Worm (Caenorhabditis elegans): ENCODE data around the gene T05A7.11.

T05A7.11 gene

DNA sequence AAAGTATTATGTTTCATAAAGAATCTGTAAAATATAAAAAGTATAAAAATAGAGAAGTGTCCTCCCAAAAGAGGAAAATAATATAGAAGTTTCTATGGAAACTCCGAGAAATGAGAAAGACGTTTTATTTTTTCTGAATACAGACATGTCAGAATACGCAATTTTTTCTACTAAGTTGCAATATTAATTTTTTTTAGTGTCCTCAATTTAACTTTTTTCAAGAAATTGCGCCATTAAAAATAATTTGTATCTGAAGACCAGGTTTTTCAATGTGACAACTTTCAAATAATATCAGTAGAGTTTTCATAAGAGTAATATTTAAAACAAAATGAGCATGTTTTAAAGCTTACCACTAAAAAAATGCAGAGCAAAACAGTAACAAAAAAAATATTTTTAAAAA lies 2.3 kb upstream of the T05A7.11 start, which contains the start of gene fut-5:
fut-5 (minus strand) TSS at position 101 of the 400 bp plus-strand sequence.
- no peak for TF ChIP-seq scrt-1 (GFP tag; IDR thresholded peaks at IDR 0.05)
- TF ChIP-seq flt-1 (GFP tag; IDR thresholded peaks at IDR 0.05) = no peak
- TF ChIP-seq hmbx-1 (tag; optimal IDR thresholded peaks at IDR 0.05) = no peak
- TF ChIP-seq B0310.2 (tag; optimal IDR thresholded peaks at IDR 0.05) = no peak
- TF ChIP-seq F13C5.2 (tag; optimal IDR thresholded peaks at IDR 0.05) = no peak
- no peak for TF ChIP-seq ama-1 (optimal IDR thresholded peaks at IDR 0.05)

DNA sequence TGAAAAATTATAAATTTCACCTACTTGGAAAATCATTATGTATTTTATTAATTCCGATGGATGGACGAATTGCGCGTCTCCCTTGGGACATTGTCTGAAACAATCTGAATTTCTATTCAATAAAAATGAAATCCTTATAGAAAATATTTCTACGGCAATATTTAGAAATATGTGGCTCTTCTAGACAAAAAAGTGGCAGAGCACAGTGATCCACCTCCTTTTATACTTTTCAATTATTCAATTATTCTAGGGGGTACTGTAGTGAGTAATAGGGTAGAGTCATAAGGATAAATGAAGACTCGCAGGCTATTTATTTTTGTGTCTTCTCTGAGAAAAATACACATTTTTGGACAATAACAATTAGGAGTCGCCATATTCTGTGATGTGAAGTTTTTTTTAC lies 2.1 kb downstream of the T05A7.11 start, which contains the start of gene T05A7.12:
T05A7.12 (minus strand) TSS at position 101 of the 400 bp plus-strand sequence.
- TF ChIP-seq pes-1 (GFP tag; IDR thresholded peaks at IDR 0.05) (no peak), tbx-11 (GFP tag; IDR thresholded peaks at IDR 0.05) (no peak), hmbx-1 (tag; optimal IDR thresholded peaks at IDR 0.05) (no peak), flt-1 (GFP tag; IDR thresholded peaks at IDR 0.05) (no peak), B0310.2 (tag; optimal IDR thresholded peaks at IDR 0.05) (no peak), hmg-4 (GFP tag; optimal IDR thresholded peaks at IDR 0.05) (no peak), ets-7 (tag; optimal IDR thresholded peaks at IDR 0.05) (no peak)

DNA sequence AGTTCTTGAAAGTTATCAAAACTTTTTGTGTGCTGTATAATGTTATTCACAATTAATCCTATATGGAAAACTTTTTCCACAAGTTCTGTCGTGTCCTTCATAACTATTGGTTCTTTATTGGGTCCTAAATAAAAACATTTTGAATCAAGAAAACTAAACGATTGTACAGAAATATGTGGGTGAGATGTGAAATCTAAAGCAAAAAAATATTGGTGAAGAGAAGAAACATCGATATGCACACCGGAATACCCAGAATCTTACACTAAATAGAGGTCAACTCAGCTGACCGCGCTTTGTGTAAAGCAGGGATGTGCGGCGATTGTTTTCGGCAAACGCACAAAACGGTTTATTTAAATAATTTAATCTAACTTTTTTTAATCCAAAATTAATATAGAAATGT lies 4.0 kb downstream of the T05A7.11 start, which contains the start of gene T05A7.13:
T05A7.13 (minus strand) TSS at position 101 of the 400 bp plus-strand sequence.
- TF ChIP-seq ceh-13 (GFP tag; optimal IDR thresholded peaks at IDR 0.05) (no peak), hnd-1 (tag; optimal IDR thresholded peaks at IDR 0.05) (no peak), sea-1 (GFP tag; conservative IDR thresholded peaks at IDR 0.05) (no peak), F13C5.2 (tag; optimal IDR thresholded peaks at IDR 0.05) (no peak), tbx-11 (GFP tag; IDR thresholded peaks at IDR 0.05) (no peak), hmg-4 (GFP tag; optimal IDR thresholded peaks at IDR 0.05) (no peak), ceh-36 (tag; optimal IDR thresholded peaks at IDR 0.05) (no peak), ama-1 (optimal IDR thresholded peaks at IDR 0.05) (no peak), tbx-37 (GFP tag; conservative IDR thresholded peaks at IDR 0.05) (no peak), tra-4 (tag; optimal IDR thresholded peaks at IDR 0.05) (no peak), flt-1 (GFP tag; IDR thresholded peaks at IDR 0.05) (no peak), hmbx-1 (tag; optimal IDR thresholded peaks at IDR 0.05) (no peak), scrt-1 (GFP tag; IDR thresholded peaks at IDR 0.05) (no peak), aly-1 (tag; optimal IDR thresholded peaks at IDR 0.05) (no peak)

DNA sequence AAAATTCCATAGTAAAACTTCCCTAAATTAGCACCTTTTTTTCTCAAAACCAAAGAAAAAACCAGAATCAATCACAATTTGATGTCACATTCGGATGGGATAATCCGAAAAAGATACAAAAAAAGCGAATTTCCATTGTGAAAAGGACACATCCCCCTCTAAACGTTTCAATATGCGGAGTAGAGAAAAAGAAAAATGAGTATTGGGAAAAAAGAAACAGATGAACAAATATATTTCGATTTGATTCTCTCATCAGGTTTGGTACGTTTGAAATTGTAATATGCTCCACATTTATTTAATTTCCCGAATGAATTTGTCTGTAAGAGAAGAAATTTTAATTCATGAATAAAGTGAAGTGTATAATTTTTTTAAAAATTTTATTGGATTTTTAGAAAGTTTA lies 7.0 kb downstream of the T05A7.11 start:
- no peak for TF ChIP-seq hmg-4 (GFP tag; optimal IDR thresholded peaks at IDR 0.05)
- TF ChIP-seq tbx-11 (GFP tag; IDR thresholded peaks at IDR 0.05) = no peak
- TF ChIP-seq flt-1 (GFP tag; IDR thresholded peaks at IDR 0.05) = no peak
- TF ChIP-seq scrt-1 (GFP tag; IDR thresholded peaks at IDR 0.05) = no peak
- no peak for TF ChIP-seq hmbx-1 (tag; optimal IDR thresholded peaks at IDR 0.05)
- TF ChIP-seq B0310.2 (tag; optimal IDR thresholded peaks at IDR 0.05) = no peak
- TF ChIP-seq ceh-36 (tag; optimal IDR thresholded peaks at IDR 0.05) = no peak
- TF ChIP-seq ceh-13 (GFP tag; optimal IDR thresholded peaks at IDR 0.05) = no peak
- no peak for TF ChIP-seq hnd-1 (tag; optimal IDR thresholded peaks at IDR 0.05)
- no peak for TF ChIP-seq tbx-37 (GFP tag; conservative IDR thresholded peaks at IDR 0.05)
- TF ChIP-seq sea-1 (GFP tag; conservative IDR thresholded peaks at IDR 0.05) = no peak
- TF ChIP-seq aly-1 (tag; optimal IDR thresholded peaks at IDR 0.05) = no peak
- TF ChIP-seq ama-1 (optimal IDR thresholded peaks at IDR 0.05) = no peak
- TF ChIP-seq tra-4 (tag; optimal IDR thresholded peaks at IDR 0.05) = no peak
- TF ChIP-seq F13C5.2 (tag; optimal IDR thresholded peaks at IDR 0.05) = no peak
- TF ChIP-seq pes-1 (GFP tag; IDR thresholded peaks at IDR 0.05) = no peak
- TF ChIP-seq ets-7 (tag; optimal IDR thresholded peaks at IDR 0.05) = no peak

DNA sequence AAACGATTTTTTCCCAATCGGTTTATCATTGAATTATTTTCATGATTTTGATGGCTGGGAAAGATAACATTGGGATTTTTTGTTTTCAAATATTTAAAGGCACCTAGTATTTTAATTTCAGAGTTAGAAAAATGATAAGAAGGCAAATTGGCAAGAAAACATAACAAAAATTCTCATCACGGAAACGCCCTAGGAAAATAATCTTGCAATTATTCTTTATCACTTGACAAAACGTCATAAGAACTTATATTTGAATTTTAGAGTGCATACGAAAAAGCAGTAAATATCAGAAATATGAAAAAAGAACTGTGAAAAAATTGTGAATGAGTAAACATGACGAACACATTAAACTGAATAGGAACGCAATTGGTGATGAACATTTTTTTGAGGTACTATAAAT lies 7.9 kb downstream of the T05A7.11 start:
- no peak for TF ChIP-seq hnd-1 (tag; optimal IDR thresholded peaks at IDR 0.05)
- TF ChIP-seq tra-4 (tag; optimal IDR thresholded peaks at IDR 0.05) = no peak
- no peak for TF ChIP-seq sea-1 (GFP tag; conservative IDR thresholded peaks at IDR 0.05)
- no peak for TF ChIP-seq flt-1 (GFP tag; IDR thresholded peaks at IDR 0.05)
- TF ChIP-seq ceh-36 (tag; optimal IDR thresholded peaks at IDR 0.05) = no peak
- TF ChIP-seq ets-7 (tag; optimal IDR thresholded peaks at IDR 0.05) = no peak
- TF ChIP-seq aly-1 (tag; optimal IDR thresholded peaks at IDR 0.05) = no peak
- TF ChIP-seq tbx-11 (GFP tag; IDR thresholded peaks at IDR 0.05) = no peak
- no peak for TF ChIP-seq ama-1 (optimal IDR thresholded peaks at IDR 0.05)
- no peak for TF ChIP-seq hmg-4 (GFP tag; optimal IDR thresholded peaks at IDR 0.05)
- TF ChIP-seq tbx-37 (GFP tag; conservative IDR thresholded peaks at IDR 0.05) = no peak
- TF ChIP-seq ceh-13 (GFP tag; optimal IDR thresholded peaks at IDR 0.05) = no peak

DNA sequence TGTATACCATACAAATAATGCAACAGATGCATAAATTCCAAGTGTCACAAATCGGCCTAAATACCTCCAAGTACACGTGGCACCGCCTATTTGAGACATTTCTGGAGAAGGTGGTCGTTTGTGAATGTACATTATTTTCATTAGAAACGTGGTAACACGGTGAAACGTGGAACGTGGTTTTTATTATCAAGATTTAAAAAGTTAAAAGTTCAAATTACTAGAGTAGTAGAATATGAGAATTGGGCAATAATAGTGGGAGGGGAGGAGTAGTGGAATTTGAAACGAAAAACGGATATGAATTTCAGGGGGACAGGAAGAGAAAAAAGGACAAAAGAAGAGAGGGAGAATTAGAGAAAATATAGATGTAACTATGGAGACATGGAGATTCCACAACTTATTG lies 9.4 kb downstream of the T05A7.11 start, which contains the start of gene fut-6:
fut-6 (minus strand) TSS at position 101 of the 400 bp plus-strand sequence.
- no peak for TF ChIP-seq pes-1 (GFP tag; IDR thresholded peaks at IDR 0.05)
- no peak for TF ChIP-seq ama-1 (optimal IDR thresholded peaks at IDR 0.05)
- TF ChIP-seq ceh-36 (tag; optimal IDR thresholded peaks at IDR 0.05) = no peak
- TF ChIP-seq tbx-11 (GFP tag; IDR thresholded peaks at IDR 0.05) = no peak
- no peak for TF ChIP-seq flt-1 (GFP tag; IDR thresholded peaks at IDR 0.05)
- TF ChIP-seq ceh-13 (GFP tag; optimal IDR thresholded peaks at IDR 0.05) = no peak
- TF ChIP-seq scrt-1 (GFP tag; IDR thresholded peaks at IDR 0.05) = no peak
- TF ChIP-seq ets-7 (tag; optimal IDR thresholded peaks at IDR 0.05) = no peak
- no peak for TF ChIP-seq tra-4 (tag; optimal IDR thresholded peaks at IDR 0.05)
- no peak for TF ChIP-seq B0310.2 (tag; optimal IDR thresholded peaks at IDR 0.05)
- no peak for TF ChIP-seq hmbx-1 (tag; optimal IDR thresholded peaks at IDR 0.05)
- TF ChIP-seq hnd-1 (tag; optimal IDR thresholded peaks at IDR 0.05) = no peak
- TF ChIP-seq tbx-37 (GFP tag; conservative IDR thresholded peaks at IDR 0.05) = no peak
- TF ChIP-seq F13C5.2 (tag; optimal IDR thresholded peaks at IDR 0.05) = no peak
- no peak for TF ChIP-seq sea-1 (GFP tag; conservative IDR thresholded peaks at IDR 0.05)
- no peak for TF ChIP-seq aly-1 (tag; optimal IDR thresholded peaks at IDR 0.05)
- no peak for TF ChIP-seq hmg-4 (GFP tag; optimal IDR thresholded peaks at IDR 0.05)

DNA sequence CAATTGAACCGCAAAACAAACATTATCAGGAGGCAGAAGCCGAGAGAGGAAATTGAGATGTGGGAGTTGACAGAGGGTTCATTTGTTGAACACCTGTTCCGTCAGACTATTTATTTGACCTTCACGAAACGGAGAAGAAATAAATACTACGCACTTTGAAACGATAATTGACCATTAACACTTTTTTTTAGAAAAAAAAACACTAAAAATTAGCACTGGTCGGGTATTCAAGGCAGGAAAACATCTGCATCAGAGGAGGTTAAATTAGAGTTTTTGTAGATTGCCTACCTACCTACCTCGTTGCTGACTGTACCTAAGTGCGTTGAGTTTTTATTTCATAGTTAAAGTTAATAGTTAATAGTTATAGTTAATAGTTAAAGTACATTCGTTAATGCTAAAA lies 15.2 kb downstream of the T05A7.11 start:
- no peak for TF ChIP-seq tbx-11 (GFP tag; IDR thresholded peaks at IDR 0.05)
- no peak for TF ChIP-seq B0310.2 (tag; optimal IDR thresholded peaks at IDR 0.05)
- TF ChIP-seq pes-1 (GFP tag; IDR thresholded peaks at IDR 0.05) = no peak
- no peak for TF ChIP-seq tbx-37 (GFP tag; conservative IDR thresholded peaks at IDR 0.05)
- no peak for TF ChIP-seq F13C5.2 (tag; optimal IDR thresholded peaks at IDR 0.05)
- TF ChIP-seq ceh-13 (GFP tag; optimal IDR thresholded peaks at IDR 0.05) = no peak
- no peak for TF ChIP-seq tra-4 (tag; optimal IDR thresholded peaks at IDR 0.05)
- no peak for TF ChIP-seq sea-1 (GFP tag; conservative IDR thresholded peaks at IDR 0.05)
- TF ChIP-seq flt-1 (GFP tag; IDR thresholded peaks at IDR 0.05) = no peak
- TF ChIP-seq ama-1 (optimal IDR thresholded peaks at IDR 0.05) = no peak
- no peak for TF ChIP-seq aly-1 (tag; optimal IDR thresholded peaks at IDR 0.05)
- TF ChIP-seq hmbx-1 (tag; optimal IDR thresholded peaks at IDR 0.05) = no peak
- no peak for TF ChIP-seq ceh-36 (tag; optimal IDR thresholded peaks at IDR 0.05)
- no peak for TF ChIP-seq ets-7 (tag; optimal IDR thresholded peaks at IDR 0.05)
- no peak for TF ChIP-seq hmg-4 (GFP tag; optimal IDR thresholded peaks at IDR 0.05)
- no peak for TF ChIP-seq hnd-1 (tag; optimal IDR thresholded peaks at IDR 0.05)
- no peak for TF ChIP-seq scrt-1 (GFP tag; IDR thresholded peaks at IDR 0.05)
